Fruit fly (Drosophila melanogaster): ENCODE measurements around the gene CG14624.

CG14624 gene

DNA sequence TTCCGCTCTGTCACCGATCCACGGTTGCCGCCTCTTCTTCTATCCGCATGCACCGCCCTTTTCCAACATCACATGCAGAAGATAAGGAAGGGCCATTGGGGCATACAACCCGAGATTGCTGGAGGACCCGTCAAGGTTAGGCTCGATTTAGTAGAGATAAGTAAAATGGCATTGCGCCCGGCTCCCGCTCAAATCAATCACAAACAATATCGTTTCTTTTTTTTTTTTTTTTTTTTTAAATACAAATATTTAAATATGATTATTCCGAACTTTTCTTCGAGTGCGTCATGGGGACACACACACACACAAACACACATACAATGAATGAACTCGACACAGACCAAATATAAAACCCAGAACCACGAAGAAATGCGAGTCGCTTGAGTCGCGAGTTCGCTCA, 22.6 kb downstream of the CG14624 start:
- TF ChIP-seq tup (GFP tag; optimal IDR thresholded peaks at IDR 0.05) (no peak), CTCF (GFP tag; optimal IDR thresholded peaks at IDR 0.05) (no peak), pros (GFP tag; optimal IDR thresholded peaks at IDR 0.05) (no peak), CG3407 (GFP tag; optimal IDR thresholded peaks at IDR 0.05) (peak; percentile 10), cg (GFP tag; optimal IDR thresholded peaks at IDR 0.05) (peak; percentile 21), unpg (GFP tag; optimal IDR thresholded peaks at IDR 0.05) (no peak), Ptx1 (GFP tag; IDR thresholded peaks at IDR 0.05) (0 out of 2 replicates have a peak, but pooled peaks have one; percentile 22), odd (GFP tag; optimal IDR thresholded peaks at IDR 0.05) (no peak), bsh (GFP tag; optimal IDR thresholded peaks at IDR 0.05) (peak in 1 of 2 experiments; percentile 35), ATbp (GFP tag; optimal IDR thresholded peaks at IDR 0.05) (peak; percentile 3), CG10147 (GFP tag; optimal IDR thresholded peaks at IDR 0.05) (no peak), D19A (tag; optimal IDR thresholded peaks at IDR 0.05) (peak; percentile 2), ci (GFP tag; IDR thresholded peaks at IDR 0.05) (peak; percentile 53; the same call in 2 of the 3 replicates), CG14667 (GFP tag; IDR thresholded peaks at IDR 0.05) (no peak), CG4617 (GFP tag; optimal IDR thresholded peaks at IDR 0.05; ENCODE audit: borderline replicate concordance) (no peak), B-H1 (GFP tag; IDR thresholded peaks at IDR 0.05) (no peak), CG11723 (GFP tag; optimal IDR thresholded peaks at IDR 0.05) (no peak), Bdp1 (GFP tag; optimal IDR thresholded peaks at IDR 0.05) (no peak), ash1 (GFP tag; optimal IDR thresholded peaks at IDR 0.05) (no peak), Blimp-1 (GFP tag; optimal IDR thresholded peaks at IDR 0.05) (peak; percentile 27), inv (GFP tag; IDR thresholded peaks at IDR 0.05; ENCODE audit: partially characterized antibody) (no peak), wek (GFP tag; optimal IDR thresholded peaks at IDR 0.05) (no peak), row (GFP tag; IDR thresholded peaks at IDR 0.05) (peak; percentile 51; the same call in 2 of the 3 replicates), CG2712 (tag; optimal IDR thresholded peaks at IDR 0.05) (peak; percentile 40), Hr78 (GFP tag; optimal IDR thresholded peaks at IDR 0.05) (no peak), CG14710 (tag; optimal IDR thresholded peaks at IDR 0.05) (peak; percentile 6), Xrp1 (GFP tag; IDR thresholded peaks at IDR 0.05) (peak; percentile 58), Ssrp (tag; optimal IDR thresholded peaks at IDR 0.05) (peak; percentile 16), dati (GFP tag; IDR thresholded peaks at IDR 0.05) (no peak), sob (GFP tag; IDR thresholded peaks at IDR 0.05) (no peak), Nf-YC (tag; optimal IDR thresholded peaks at IDR 0.05) (no peak), CG32772 (GFP tag; IDR thresholded peaks at IDR 0.05) (0 out of 2 replicates have a peak, but pooled peaks have one; percentile 23), prd (optimal IDR thresholded peaks at IDR 0.05) (no peak), prd (GFP tag; IDR thresholded peaks at IDR 0.05) (peak; percentile 18; the same call in 1 of the 3 replicates), CG30020 (tag; optimal IDR thresholded peaks at IDR 0.05) (no peak), otp (GFP tag; IDR thresholded peaks at IDR 0.05) (peak; percentile 13; the same call in 1 of the 3 replicates), Drgx (GFP tag; IDR thresholded peaks at IDR 0.05) (peak; percentile 18; the same call in 1 of the 2 replicates), CG18262 (tag; optimal IDR thresholded peaks at IDR 0.05) (peak; percentile 29), bowl (GFP tag; IDR thresholded peaks at IDR 0.05) (no peak), exex (tag; optimal IDR thresholded peaks at IDR 0.05) (no peak), CHES-1-like (GFP tag; optimal IDR thresholded peaks at IDR 0.05) (no peak), Med (GFP tag) (peak; percentile 42), sens (GFP tag) (peak; percentile 60), vnd (GFP tag; IDR thresholded peaks at IDR 0.05; ENCODE audit: partially characterized antibody) (no peak), dmrt11E (tag; optimal IDR thresholded peaks at IDR 0.05) (peak; percentile 15)
